Worm (Caenorhabditis elegans): ENCODE results near the gene F55G1.7.

DNA sequence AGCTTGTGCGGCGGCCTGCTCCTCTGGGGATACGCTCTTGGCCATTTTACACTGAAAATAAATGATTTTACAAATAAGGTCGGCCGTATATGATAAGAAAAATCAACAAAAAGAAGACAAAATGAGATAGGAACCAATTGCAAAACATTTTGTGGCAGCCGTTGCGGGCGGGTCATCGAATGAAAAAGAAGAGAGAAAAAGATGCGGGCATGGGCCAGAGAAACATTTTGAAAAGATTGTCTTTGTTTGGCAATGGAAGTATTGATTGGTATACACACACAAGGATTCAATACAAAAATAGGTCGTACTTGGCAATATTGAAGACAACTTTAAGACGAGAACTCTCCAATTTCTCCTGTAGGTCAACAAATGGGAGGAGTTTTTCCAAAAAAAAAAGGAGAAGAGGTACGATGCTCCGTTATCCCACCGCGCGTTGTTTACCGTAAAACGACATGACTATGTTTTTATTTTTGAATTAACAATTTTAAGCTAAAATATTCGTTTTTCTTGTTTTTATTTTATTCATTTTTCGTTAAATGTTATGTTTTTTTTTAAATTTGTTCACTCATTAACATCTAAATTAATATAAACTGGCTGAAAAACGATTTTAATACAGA is 43.1 kb upstream of the F55G1.7 start, which contains the start of the genes plc-4 and R05G6.4:
- TF ChIP-seq mab-5 (tag; optimal IDR thresholded peaks at IDR 0.05) (no peak), unc-62 (GFP tag; optimal IDR thresholded peaks at IDR 0.05) (no peak), ZK546.5 (tag; optimal IDR thresholded peaks at IDR 0.05) (no peak), fos-1 (tag; optimal IDR thresholded peaks at IDR 0.05) (no peak), elt-3 (tag; optimal IDR thresholded peaks at IDR 0.05) (no peak), lin-13 (GFP tag; optimal IDR thresholded peaks at IDR 0.05) (no peak), dmd-4 (tag; optimal IDR thresholded peaks at IDR 0.05) (no peak), mdl-1 (tag; optimal IDR thresholded peaks at IDR 0.05) (no peak), nhr-129 (tag; optimal IDR thresholded peaks at IDR 0.05) (peak; percentile 65), lin-39 (tag; optimal IDR thresholded peaks at IDR 0.05) (no peak)
